Worm (Caenorhabditis elegans): Measurements from ENCODE around the gene srab-13.

DNA sequence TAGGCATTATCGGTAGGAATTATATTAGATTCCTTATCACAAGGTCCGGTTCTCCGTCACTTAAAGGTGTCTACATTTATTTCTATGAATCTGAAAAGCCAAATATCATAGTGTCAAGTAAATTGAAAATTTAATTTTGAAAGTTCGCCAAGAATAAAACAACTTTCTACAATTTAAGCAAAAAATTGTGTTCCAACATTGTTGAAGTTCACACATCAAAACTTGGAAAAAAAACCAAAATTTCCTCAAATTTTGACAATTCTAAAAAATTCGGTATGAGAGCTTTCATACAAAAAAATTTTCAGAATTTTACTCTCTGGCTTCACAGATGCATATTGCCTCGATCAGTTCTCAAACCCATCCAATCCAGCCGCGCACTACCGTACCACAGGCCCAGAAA, 15.9 kb downstream of the srab-13 start, which contains the start of gene F59A7.7:
- TF ChIP-seq sox-4 (tag; optimal IDR thresholded peaks at IDR 0.05) (no peak), lsy-2 (tag; optimal IDR thresholded peaks at IDR 0.05) (no peak), nhr-11 (tag; optimal IDR thresholded peaks at IDR 0.05) (no peak), fkh-10 (GFP tag; optimal IDR thresholded peaks at IDR 0.05) (no peak), elt-2 (tag; optimal IDR thresholded peaks at IDR 0.05) (no peak), ztf-11 (tag; optimal IDR thresholded peaks at IDR 0.05) (no peak), nhr-90 (tag; optimal IDR thresholded peaks at IDR 0.05; ENCODE audit: poor library complexity) (no peak), dpl-1 (GFP tag; optimal IDR thresholded peaks at IDR 0.05) (no peak), nhr-20 (tag; optimal IDR thresholded peaks at IDR 0.05) (no peak), nhr-77 (tag; optimal IDR thresholded peaks at IDR 0.05) (no peak), grh-1 (GFP tag; IDR thresholded peaks at IDR 0.05) (no peak), ztf-4 (tag; optimal IDR thresholded peaks at IDR 0.05) (no peak), snpc-4 (tag; optimal IDR thresholded peaks at IDR 0.05) (no peak)
